Worm (Caenorhabditis elegans) whole organism, late embryonic: ENCODE data around the gene F10A3.4.

Experiments used
- F13H6.1 ChIP-seq: sonication (generic microtip); optimal IDR thresholded peaks from 2 replicates; lab custom pipeline; 2016; ENCODE audit warnings: missing genetic modification characterization, missing compliant biosample characterization
- K09A11.1 ChIP-seq: sonication (generic microtip); optimal IDR thresholded peaks from 2 replicates; lab custom pipeline; 2017; ENCODE audit warnings: antibody characterized with exemption, mild to moderate bottlenecking, missing genetic modification characterization, missing compliant biosample characterization; ENCODE audit not compliant: insufficient read depth
- T23F11.4 ChIP-seq: fragments of 200-800 bp; sonication (Bioruptor generic); optimal IDR thresholded peaks from 2 replicates; lab custom pipeline; 2018; ENCODE audit warnings: mild to moderate bottlenecking, missing genetic modification characterization, missing compliant biosample characterization
- Y22D7AL.16 ChIP-seq: sonication (generic microtip); optimal IDR thresholded peaks from 2 replicates; lab custom pipeline; 2016; ENCODE audit warnings: missing genetic modification characterization, missing compliant biosample characterization
- ama-1 ChIP-seq: fragments of 150-350 bp; optimal IDR thresholded peaks from 2 replicates; lab custom pipeline; 2014
- ceh-18 ChIP-seq: sonication (generic microtip); optimal IDR thresholded peaks from 2 replicates; lab custom pipeline; 2016; ENCODE audit warnings: missing genetic modification characterization, missing compliant biosample characterization
- ceh-2 ChIP-seq: sonication (generic microtip); optimal IDR thresholded peaks from 2 replicates; lab custom pipeline; 2016; ENCODE audit warnings: missing genotype, missing genetic modification characterization, missing compliant biosample characterization
- ceh-24 ChIP-seq: sonication (generic microtip); optimal IDR thresholded peaks from 2 replicates; lab custom pipeline; 2016; ENCODE audit warnings: mild to moderate bottlenecking, missing genetic modification characterization, missing compliant biosample characterization
- ceh-34 ChIP-seq: sonication (generic microtip); optimal IDR thresholded peaks from 2 replicates; lab custom pipeline; 2016; ENCODE audit warnings: mild to moderate bottlenecking, missing genetic modification characterization, missing compliant biosample characterization
- ceh-45 ChIP-seq: fragments of 200-800 bp; sonication (Bioruptor generic); IDR thresholded peaks from 2 replicates; pipeline ENCODE4 v1.3.6; 2022; ENCODE audit warnings: missing genetic modification reagents, missing genetic modification characterization, missing compliant biosample characterization
- ceh-48 ChIP-seq: sonication (generic microtip); optimal IDR thresholded peaks from 2 replicates; lab custom pipeline; 2016; ENCODE audit warnings: missing genetic modification characterization, inconsistent platforms, missing compliant biosample characterization
- ceh-9 ChIP-seq: sonication (generic microtip); optimal IDR thresholded peaks from 2 replicates; lab custom pipeline; 2016; ENCODE audit warnings: mild to moderate bottlenecking, missing genetic modification characterization, inconsistent platforms, missing compliant biosample characterization
- dve-1 ChIP-seq: sonication (generic microtip); optimal IDR thresholded peaks from 2 replicates; lab custom pipeline; 2017; ENCODE audit warnings: antibody characterized with exemption, mild to moderate bottlenecking, missing genetic modification characterization, missing compliant biosample characterization
- elt-2 ChIP-seq: sonication (generic microtip); optimal IDR thresholded peaks from 2 replicates; lab custom pipeline; 2016; ENCODE audit warnings: missing genetic modification reagents, missing genetic modification characterization, missing compliant biosample characterization
- eyg-1 ChIP-seq: sonication (generic microtip); optimal IDR thresholded peaks from 2 replicates; lab custom pipeline; 2016; ENCODE audit warnings: missing genotype, missing genetic modification characterization, missing compliant biosample characterization
- fax-1 ChIP-seq: sonication (generic microtip); optimal IDR thresholded peaks from 2 replicates; lab custom pipeline; 2016; ENCODE audit warnings: missing genotype, missing genetic modification characterization, missing compliant biosample characterization
- hlh-13 ChIP-seq: fragments of 200-800 bp; sonication (Bioruptor generic); optimal IDR thresholded peaks from 2 replicates; lab custom pipeline; 2018; ENCODE audit warnings: mild to moderate bottlenecking, missing genetic modification characterization, missing compliant biosample characterization
- hlh-15 ChIP-seq: sonication (generic microtip); optimal IDR thresholded peaks from 2 replicates; lab custom pipeline; 2016; ENCODE audit warnings: missing genetic modification characterization, missing compliant biosample characterization
- hlh-30 ChIP-seq: sonication (generic microtip); optimal IDR thresholded peaks from 2 replicates; lab custom pipeline; 2017; ENCODE audit warnings: antibody characterized with exemption, missing genetic modification characterization, missing compliant biosample characterization; ENCODE audit not compliant: insufficient read depth
- hlh-6 ChIP-seq: sonication (generic microtip); optimal IDR thresholded peaks from 2 replicates; lab custom pipeline; 2016; ENCODE audit warnings: missing genotype, missing genetic modification characterization, missing compliant biosample characterization
- hlh-8 ChIP-seq: sonication (generic microtip); optimal IDR thresholded peaks from 2 replicates; lab custom pipeline; 2016; ENCODE audit warnings: missing genotype, missing genetic modification characterization, missing compliant biosample characterization
- lin-11 ChIP-seq: fragments of 200-800 bp; sonication (Bioruptor generic); optimal IDR thresholded peaks from 2 replicates; lab custom pipeline; 2018; ENCODE audit warnings: mild to moderate bottlenecking, missing genetic modification characterization, missing compliant biosample characterization
- madf-2 ChIP-seq: sonication (generic microtip); optimal IDR thresholded peaks from 2 replicates; lab custom pipeline; 2017; ENCODE audit warnings: missing genetic modification characterization, missing compliant biosample characterization
- nfya-1 ChIP-seq: sonication (generic microtip); optimal IDR thresholded peaks from 2 replicates; lab custom pipeline; 2017; ENCODE audit warnings: missing genetic modification characterization, mild to moderate bottlenecking, missing compliant biosample characterization, antibody characterized with exemption, moderate library complexity
- nhr-11 ChIP-seq: fragments of 150-350 bp; optimal IDR thresholded peaks from 2 replicates; lab custom pipeline; 2014; ENCODE audit warnings: missing biosample characterization, missing genetic modification characterization
- odd-2 ChIP-seq: sonication (generic microtip); optimal IDR thresholded peaks from 2 replicates; lab custom pipeline; 2017; ENCODE audit warnings: antibody characterized with exemption, mild to moderate bottlenecking, missing genetic modification characterization, missing compliant biosample characterization
- pag-3 ChIP-seq: sonication (generic microtip); optimal IDR thresholded peaks from 2 replicates; lab custom pipeline; 2016; ENCODE audit warnings: missing compliant biosample characterization, missing genetic modification characterization, borderline replicate concordance
- pat-9 ChIP-seq: fragments of 200-800 bp; sonication (Bioruptor generic); optimal IDR thresholded peaks from 2 replicates; lab custom pipeline; 2018; ENCODE audit warnings: mild to moderate bottlenecking, missing genetic modification characterization, moderate library complexity, missing compliant biosample characterization
- pha-2 ChIP-seq: sonication (generic microtip); optimal IDR thresholded peaks from 2 replicates; lab custom pipeline; 2017; ENCODE audit warnings: mild to moderate bottlenecking, missing genetic modification characterization, missing compliant biosample characterization
- pha-4 ChIP-seq: fragments of 150-350 bp; optimal IDR thresholded peaks from 2 replicates; lab custom pipeline; 2018; ENCODE audit warnings: missing biosample characterization, missing genetic modification reagents, missing genetic modification characterization
- pros-1 ChIP-seq: fragments of 150-350 bp; optimal IDR thresholded peaks from 2 replicates; lab custom pipeline; 2014; ENCODE audit warnings: missing biosample characterization, missing genetic modification reagents, missing genetic modification characterization
- ref-2 ChIP-seq: sonication (generic microtip); optimal IDR thresholded peaks from 2 replicates; lab custom pipeline; 2016; ENCODE audit warnings: missing genetic modification characterization, missing compliant biosample characterization
- rnt-1 ChIP-seq: sonication (generic microtip); optimal IDR thresholded peaks from 2 replicates; lab custom pipeline; 2016; ENCODE audit warnings: missing genetic modification characterization, missing compliant biosample characterization
- sdc-2 ChIP-seq: sonication (generic microtip); optimal IDR thresholded peaks from 2 replicates; lab custom pipeline; 2016; ENCODE audit warnings: missing genotype, missing genetic modification characterization, missing compliant biosample characterization
- sox-4 ChIP-seq: sonication (generic microtip); optimal IDR thresholded peaks from 2 replicates; lab custom pipeline; 2017; ENCODE audit warnings: mild to moderate bottlenecking, missing genetic modification characterization, inconsistent platforms, missing compliant biosample characterization
- syd-9 ChIP-seq: sonication (generic microtip); optimal IDR thresholded peaks from 2 replicates; lab custom pipeline; 2016; ENCODE audit warnings: mild to moderate bottlenecking, missing genetic modification characterization, moderate library complexity, missing compliant biosample characterization
- tbx-2 ChIP-seq: sonication (generic microtip); optimal IDR thresholded peaks from 2 replicates; lab custom pipeline; 2016; ENCODE audit warnings: missing genetic modification characterization, missing compliant biosample characterization
- tbx-7 ChIP-seq: sonication (generic microtip); optimal IDR thresholded peaks from 2 replicates; lab custom pipeline; 2016; ENCODE audit warnings: missing genotype, missing genetic modification characterization, missing compliant biosample characterization
- ttx-3 ChIP-seq: sonication (generic microtip); optimal IDR thresholded peaks from 2 replicates; lab custom pipeline; 2016; ENCODE audit warnings: missing genetic modification reagents, missing genetic modification characterization, missing compliant biosample characterization
- unc-55 ChIP-seq: sonication (generic microtip); optimal IDR thresholded peaks from 2 replicates; lab custom pipeline; 2017; ENCODE audit warnings: missing biosample characterization, missing genetic modification reagents, missing genetic modification characterization
- unc-86 ChIP-seq: sonication (generic microtip); optimal IDR thresholded peaks from 2 replicates; lab custom pipeline; 2016; ENCODE audit warnings: missing genetic modification characterization, missing compliant biosample characterization
- zip-5 ChIP-seq: sonication (generic microtip); optimal IDR thresholded peaks from 2 replicates; lab custom pipeline; 2016; ENCODE audit warnings: missing genetic modification characterization, missing compliant biosample characterization
- ztf-16 ChIP-seq: sonication (generic microtip); optimal IDR thresholded peaks from 2 replicates; lab custom pipeline; 2017; ENCODE audit warnings: missing genetic modification characterization, missing compliant biosample characterization

F10A3.4 gene

ce11 chrV:16137043-16137442 lies 11.9 kb upstream of the F10A3.4 start, which contains the start of gene F44G3.7:
Gene F44G3.7 (minus strand): TSS chrV:16137143.
- TF ChIP-seq ceh-34 (tag; lab: Kevin White, UChicago) (no peak), elt-2 (tag; lab: Kevin White, UChicago) (no peak), Y22D7AL.16 (no peak), hlh-6 (tag; lab: Kevin White, UChicago) (no peak), lin-11 (tag; lab: Kevin White, UChicago) (no peak), nhr-11 (no peak), pag-3 (no peak), odd-2 (tag; lab: Kevin White, UChicago) (no peak), pat-9 (tag; lab: Kevin White, UChicago) (no peak), tbx-2 (tag; lab: Kevin White, UChicago) (no peak), T23F11.4 (no peak), pros-1 (tag; lab: Kevin White, UChicago) (no peak)
- TF ChIP-seq, all 69 proteins: peak for 0

- TF ChIP-seq eyg-1: no peak
These were observed 9.4 kb upstream of the F10A3.4 start, which contains the start of gene clc-11 for ce11 chrV:16139529-16139928. Gene clc-11 (minus strand): TSS chrV:16139629.

- TF ChIP-seq hlh-13 (GFP tag; lab: Kevin White, UChicago) (no peak), ceh-18 (tag; lab: Kevin White, UChicago) (no peak), unc-55 (GFP tag; lab: Kevin White, UChicago) (no peak), hlh-6 (tag; lab: Kevin White, UChicago) (no peak), Y22D7AL.16 (no peak), syd-9 (tag; lab: Kevin White, UChicago) (no peak), pat-9 (tag; lab: Kevin White, UChicago) (no peak), ttx-3 (no peak), ztf-16 (tag; lab: Kevin White, UChicago) (no peak), hlh-15 (tag; lab: Kevin White, UChicago) (no peak), pha-2 (tag; lab: Kevin White, UChicago) (no peak), ceh-48 (tag; lab: Kevin White, UChicago) (no peak), ref-2 (no peak)
These were observed 7.8 kb upstream of the F10A3.4 start, which contains the start of gene clc-32 for ce11 chrV:16141071-16141470. Gene clc-32 (minus strand): TSS chrV:16141171.

DNA sequence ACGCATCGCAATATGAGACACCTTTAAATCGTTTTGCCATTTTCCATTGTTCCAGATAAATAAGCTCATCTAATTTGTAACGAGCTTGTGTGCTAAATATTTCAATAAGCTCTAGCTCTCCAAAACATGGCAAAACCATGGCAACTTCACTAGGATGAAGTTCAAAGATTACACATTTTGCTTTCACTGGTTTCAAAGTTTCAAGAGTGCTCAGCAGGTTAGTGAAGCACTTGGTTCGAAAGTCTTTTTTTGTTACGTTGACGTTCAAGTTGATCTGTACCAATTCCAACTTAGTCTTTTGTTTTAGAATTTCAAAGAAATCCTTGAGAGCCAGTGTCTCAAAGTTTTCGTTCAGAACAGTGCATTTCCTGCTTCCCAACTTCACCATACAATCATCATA lies 6.5 kb upstream of the F10A3.4 start, which contains the start of gene fbxa-18:
fbxa-18 (plus strand) TSS at position 301 of the 400 bp plus-strand sequence.
- TF ChIP-seq pha-4 (tag; lab: Kevin White, UChicago) (no peak), ama-1 (lab: Kevin White, UChicago) (no peak), ztf-16 (tag; lab: Kevin White, UChicago) (no peak), ceh-9 (tag; lab: Kevin White, UChicago) (no peak), F13H6.1 (tag; lab: Kevin White, UChicago) (no peak), K09A11.1 (tag; lab: Kevin White, UChicago) (no peak), ceh-24 (tag; lab: Kevin White, UChicago) (no peak), nfya-1 (tag; lab: Kevin White, UChicago) (no peak), dve-1 (no peak), ref-2 (no peak), ceh-45 (GFP tag; lab: Robert Waterston, UW) (no peak), sox-4 (tag; lab: Kevin White, UChicago) (no peak), sdc-2 (tag; lab: Kevin White, UChicago) (no peak)

DNA sequence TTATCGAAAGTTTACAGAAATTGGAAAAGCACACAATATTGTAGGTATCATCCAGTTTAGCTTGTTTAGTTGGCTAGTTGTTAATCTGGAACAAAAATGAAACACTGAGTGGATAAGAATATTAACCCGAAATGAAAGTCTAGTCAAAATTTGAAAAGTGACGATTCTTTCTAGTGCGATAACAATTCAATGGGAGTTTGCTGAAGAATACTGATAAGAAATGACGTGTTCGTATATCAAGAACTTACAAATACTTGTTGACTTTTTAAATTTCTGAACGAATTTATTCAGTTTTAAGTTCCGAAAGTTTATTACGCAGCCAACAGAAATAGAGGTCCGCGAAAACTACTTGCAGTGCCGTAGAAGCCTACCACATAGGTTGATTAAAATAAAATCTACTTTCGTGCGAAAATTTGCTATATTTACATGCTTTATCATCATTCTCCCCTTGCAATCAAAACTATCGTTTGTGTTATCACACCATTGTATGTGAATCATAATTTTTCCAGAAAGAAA lies 5.8 kb upstream of the F10A3.4 start, which contains the start of gene fbxa-88:
fbxa-88 (minus strand) TSS at position 51 of the 516 bp plus-strand sequence.
- TF ChIP-seq hlh-8 (tag; lab: Kevin White, UChicago) (no peak), rnt-1 (tag; lab: Kevin White, UChicago) (no peak), pag-3 (no peak), fax-1 (tag; lab: Kevin White, UChicago) (no peak), zip-5 (tag; lab: Kevin White, UChicago) (no peak), unc-86 (no peak), hlh-30 (tag; lab: Kevin White, UChicago) (no peak), pros-1 (tag; lab: Kevin White, UChicago) (no peak), madf-2 (tag; lab: Kevin White, UChicago) (no peak), K09A11.1 (tag; lab: Kevin White, UChicago) (no peak), tbx-7 (tag; lab: Kevin White, UChicago) (no peak), ceh-2 (tag; lab: Kevin White, UChicago) (no peak), sdc-2 (tag; lab: Kevin White, UChicago) (no peak)
